Worm (Caenorhabditis elegans): ENCODE results near the gene F18E3.11.

DNA sequence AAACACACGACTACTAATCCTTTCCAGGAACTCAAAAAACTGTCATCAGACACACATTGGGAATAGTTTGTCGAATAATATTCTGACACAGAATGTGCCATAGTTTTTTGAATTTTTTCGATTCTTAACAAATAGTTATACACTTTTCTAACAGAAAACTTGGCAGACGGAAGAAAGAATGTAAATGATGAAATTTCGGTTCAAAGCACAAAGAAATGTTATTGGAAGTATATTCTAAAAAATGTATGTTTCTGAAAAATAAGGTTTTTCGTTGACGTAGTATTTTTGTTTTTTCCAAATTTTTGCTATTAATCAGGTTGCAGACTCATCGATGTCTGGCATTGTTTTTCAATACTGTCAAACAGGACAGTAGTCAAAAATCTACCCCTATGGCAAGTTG lies 47.6 kb downstream of the F18E3.11 start, which contains the start of gene srh-92:
- no peak for TF ChIP-seq him-1 (tag; optimal IDR thresholded peaks at IDR 0.05)
- no peak for TF ChIP-seq W03F9.2 (tag; optimal IDR thresholded peaks at IDR 0.05)

All from whole organism, L4/young adult.